Fruit fly (Drosophila melanogaster): Measurements from ENCODE around the gene CG31523.

DNA sequence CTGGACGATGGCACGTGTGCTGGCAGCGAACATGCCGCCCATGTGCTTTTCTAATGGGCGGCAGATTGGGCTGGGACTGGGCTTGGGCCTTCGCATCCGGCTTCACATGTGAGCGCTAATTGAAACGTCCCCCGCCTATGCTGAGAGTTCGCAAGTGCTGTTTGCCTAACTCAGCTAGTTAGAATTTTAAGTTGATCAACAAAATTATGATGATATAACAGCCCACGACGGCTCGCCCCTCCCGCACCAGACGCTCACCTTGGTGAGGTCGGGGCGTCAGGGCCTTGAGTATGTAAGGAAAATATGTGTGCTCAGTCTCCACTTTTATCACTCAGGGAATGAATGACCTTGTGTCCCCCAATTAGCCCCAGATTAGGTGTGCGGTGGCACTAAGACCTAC lies 12.1 kb downstream of the CG31523 start:
- TF ChIP-seq CG8478 (optimal IDR thresholded peaks at IDR 0.05) (no peak), Dll (optimal IDR thresholded peaks at IDR 0.05) (no peak), psq (optimal IDR thresholded peaks at IDR 0.05) (no peak), usp (GFP tag; optimal IDR thresholded peaks at IDR 0.05) (no peak)

Measured in whole organism.